Fruit fly (Drosophila melanogaster) whole organism, embryonic: ENCODE results near the gene CG5498.

Experiments
- Blimp-1 ChIP-seq: fragments of 200-800 bp; sonication (Bioruptor generic); optimal IDR thresholded peaks from 3 replicates; lab custom pipeline; 2018; ENCODE audit warnings: missing biosample characterization, missing genetic modification characterization, mild to moderate bottlenecking, moderate library complexity, missing genetic modification reagents
- CG11560 ChIP-seq: fragments of 200-800 bp; sonication (Bioruptor generic); IDR thresholded peaks from 3 replicates; pipeline ENCODE4 v1.3.6; 2022; ENCODE audit warnings: missing biosample characterization, missing genetic modification characterization
- CG13775 ChIP-seq: fragments of 200-800 bp; sonication (Bioruptor generic); optimal IDR thresholded peaks from 3 replicates; lab custom pipeline; 2017; ENCODE audit warnings: missing biosample characterization, mild to moderate bottlenecking, missing genetic modification characterization
- CG14014 ChIP-seq: fragments of 200-800 bp; sonication (Bioruptor generic); IDR thresholded peaks from 2 replicates; pipeline ENCODE4 v1.3.6; 2022; ENCODE audit warnings: missing biosample characterization, missing genetic modification characterization
- CG2678 ChIP-seq: fragments of 200-800 bp; sonication (Bioruptor generic); optimal IDR thresholded peaks from 3 replicates; lab custom pipeline; 2019; ENCODE audit warnings: missing biosample characterization, mild to moderate bottlenecking, missing genetic modification characterization, moderate library complexity
- CG2889 ChIP-seq: fragments of 200-800 bp; sonication (Bioruptor generic); IDR thresholded peaks from 3 replicates; pipeline ENCODE4 v1.3.6; 2022; ENCODE audit warnings: missing biosample characterization, missing genetic modification characterization
- CG30431 ChIP-seq: fragments of 200-800 bp; sonication (Bioruptor generic); optimal IDR thresholded peaks from 2 replicates; lab custom pipeline; 2017; ENCODE audit warnings: missing biosample characterization, missing genetic modification characterization
- CG32767 ChIP-seq: fragments of 200-800 bp; sonication (Bioruptor generic); IDR thresholded peaks from 2 replicates; pipeline ENCODE4 v1.3.6; 2022; ENCODE audit warnings: missing biosample characterization, missing genetic modification characterization
- CG4404 ChIP-seq: fragments of 200-800 bp; sonication (Bioruptor generic); IDR thresholded peaks from 2 replicates; pipeline ENCODE4 v1.3.6; 2022; ENCODE audit warnings: missing biosample characterization, missing genetic modification characterization
- CG4424 ChIP-seq: fragments of 200-800 bp; sonication (Bioruptor generic); optimal IDR thresholded peaks from 3 replicates; lab custom pipeline; 2016; ENCODE audit warnings: missing biosample characterization, missing genetic modification characterization
- CG6683 ChIP-seq: fragments of 200-800 bp; sonication (Bioruptor generic); optimal IDR thresholded peaks from 2 replicates; lab custom pipeline; 2017; ENCODE audit warnings: missing biosample characterization, mild to moderate bottlenecking, missing genetic modification characterization, missing genetic modification reagents
- CG7839 ChIP-seq: fragments of 200-800 bp; sonication (Bioruptor generic); optimal IDR thresholded peaks from 3 replicates; lab custom pipeline; 2018; ENCODE audit warnings: missing biosample characterization, mild to moderate bottlenecking, missing genetic modification characterization, moderate library complexity
- CG8089 ChIP-seq: fragments of 200-800 bp; sonication (Bioruptor generic); optimal IDR thresholded peaks from 3 replicates; lab custom pipeline; 2016; ENCODE audit warnings: missing biosample characterization, missing genetic modification characterization
- CTCF ChIP-seq: fragments of 200-800 bp; sonication (Bioruptor generic); optimal IDR thresholded peaks from 2 replicates; lab custom pipeline; 2017; ENCODE audit warnings: missing biosample characterization, mild to moderate bottlenecking, missing genetic modification characterization, moderate library complexity
- Chrac-16 ChIP-seq: fragments of 200-800 bp; sonication (Bioruptor generic); optimal IDR thresholded peaks from 3 replicates; lab custom pipeline; 2016; ENCODE audit warnings: missing biosample characterization, missing genetic modification characterization
- CoRest ChIP-seq: fragments of 200-800 bp; sonication (Bioruptor generic); optimal IDR thresholded peaks from 3 replicates; lab custom pipeline; 2018; ENCODE audit warnings: missing biosample characterization, mild to moderate bottlenecking, missing genetic modification characterization, moderate library complexity
- D ChIP-seq, 2 experiments: fragments of 200-800 bp in 1 of 2; fragments of >200 bp in 1 of 2; sonication (Bioruptor generic) in 1 of 2; optimal IDR thresholded peaks; 2 replicates in 1 of 2; 3 replicates in 1 of 2; lab custom pipeline; 2017; ENCODE audit warnings: mild to moderate bottlenecking in 1 of 2, missing biosample characterization in 1 of 2, missing genetic modification characterization in 1 of 2, missing genetic modification reagents in 1 of 2
- Deaf1 ChIP-seq: fragments of 200-800 bp; optimal IDR thresholded peaks from 3 replicates; lab custom pipeline; 2019; ENCODE audit warnings: missing biosample characterization, mild to moderate bottlenecking, missing genetic modification characterization, moderate library complexity
- Dll ChIP-seq: fragments of 200-800 bp; sonication (Bioruptor generic); IDR thresholded peaks from 4 replicates; pipeline ENCODE4 v1.3.6; 2022; ENCODE audit warnings: missing biosample characterization, missing genetic modification characterization; ENCODE audit not compliant: partially characterized antibody
- Elba2 ChIP-seq: fragments of 200-800 bp; sonication (Bioruptor generic); optimal IDR thresholded peaks from 3 replicates; lab custom pipeline; 2016; ENCODE audit warnings: missing biosample characterization, missing genetic modification characterization
- HLHmδ ChIP-seq: fragments of 200-800 bp; sonication (Bioruptor generic); optimal IDR thresholded peaks from 2 replicates; lab custom pipeline; 2018; ENCODE audit warnings: missing biosample characterization, mild to moderate bottlenecking, missing genetic modification characterization, moderate library complexity
- Max ChIP-seq: fragments of 200-800 bp; sonication (Bioruptor generic); optimal IDR thresholded peaks from 2 replicates; lab custom pipeline; 2016; ENCODE audit warnings: missing biosample characterization, mild to moderate bottlenecking, missing genetic modification characterization
- Meics ChIP-seq: fragments of 200-800 bp; sonication (Bioruptor generic); optimal IDR thresholded peaks from 2 replicates; lab custom pipeline; 2017; ENCODE audit warnings: missing biosample characterization, mild to moderate bottlenecking, missing genetic modification characterization
- Ravus ChIP-seq: fragments of 200-800 bp; sonication (Bioruptor generic); IDR thresholded peaks from 2 replicates; pipeline ENCODE4 v1.3.6; 2022; ENCODE audit warnings: missing biosample characterization, missing genetic modification characterization
- Rfx ChIP-seq: fragments of 200-800 bp; sonication (Bioruptor generic); IDR thresholded peaks from 2 replicates; pipeline ENCODE4 v1.3.6; 2022; ENCODE audit warnings: missing biosample characterization, missing genetic modification characterization
- Vsx1 ChIP-seq: fragments of 200-800 bp; sonication (Bioruptor generic); optimal IDR thresholded peaks from 2 replicates; lab custom pipeline; 2017; ENCODE audit warnings: missing biosample characterization, mild to moderate bottlenecking, missing genetic modification characterization, missing genetic modification reagents
- bab2 ChIP-seq: fragments of 200-800 bp; sonication (Bioruptor generic); optimal IDR thresholded peaks from 2 replicates; lab custom pipeline; 2016; ENCODE audit warnings: missing biosample characterization, missing genetic modification characterization
- caup ChIP-seq: fragments of 200-800 bp; sonication (Bioruptor generic); optimal IDR thresholded peaks from 3 replicates; lab custom pipeline; 2017; ENCODE audit warnings: missing biosample characterization, mild to moderate bottlenecking, missing genetic modification characterization, moderate library complexity; ENCODE audit not compliant: severe bottlenecking
- chif ChIP-seq, 2 experiments: fragments of 200-800 bp; sonication (Bioruptor generic); optimal IDR thresholded peaks; 3 replicates each; lab custom pipeline; 2016; ENCODE audit warnings: missing biosample characterization in 2 of 2, missing genetic modification characterization in 2 of 2
- da ChIP-seq: fragments of 200-800 bp; sonication (Bioruptor generic); optimal IDR thresholded peaks from 2 replicates; lab custom pipeline; 2016; ENCODE audit warnings: missing biosample characterization, missing genetic modification characterization
- fd3F ChIP-seq: fragments of 200-800 bp; sonication (Bioruptor generic); optimal IDR thresholded peaks from 2 replicates; lab custom pipeline; 2018; ENCODE audit warnings: missing biosample characterization, mild to moderate bottlenecking, missing genetic modification characterization, moderate library complexity
- fd64A ChIP-seq: fragments of 200-800 bp; sonication (Bioruptor generic); optimal IDR thresholded peaks from 3 replicates; lab custom pipeline; 2018; ENCODE audit warnings: missing biosample characterization, mild to moderate bottlenecking, missing genetic modification characterization
- fu2 ChIP-seq: fragments of 200-800 bp; sonication (Bioruptor generic); optimal IDR thresholded peaks from 2 replicates; lab custom pipeline; 2016; ENCODE audit warnings: missing biosample characterization, missing genetic modification characterization
- grau ChIP-seq: fragments of 200-800 bp; optimal IDR thresholded peaks from 3 replicates; lab custom pipeline; 2019; ENCODE audit warnings: missing biosample characterization, mild to moderate bottlenecking, missing genetic modification characterization, moderate library complexity
- hbn ChIP-seq: fragments of 200-800 bp; sonication (Bioruptor generic); IDR thresholded peaks from 2 replicates; pipeline ENCODE4 v1.3.6; 2022; ENCODE audit warnings: missing biosample characterization, missing genetic modification characterization; ENCODE audit not compliant: partially characterized antibody
- jigr1 ChIP-seq: fragments of 200-800 bp; sonication (Bioruptor generic); IDR thresholded peaks from 3 replicates; pipeline ENCODE4 v1.3.6; 2022; ENCODE audit warnings: missing biosample characterization, missing genetic modification characterization
- knrl ChIP-seq: fragments of 200-800 bp; sonication (Bioruptor generic); IDR thresholded peaks from 3 replicates; pipeline ENCODE4 v1.3.6; 2022; ENCODE audit warnings: missing biosample characterization, missing genetic modification characterization; ENCODE audit not compliant: partially characterized antibody
- lov ChIP-seq, 2 experiments: fragments of 200-800 bp in 1 of 2; fragments of >200 bp in 1 of 2; sonication (Bioruptor generic) in 1 of 2; IDR thresholded peaks in 1 of 2; optimal IDR thresholded peaks in 1 of 2; 2 replicates in 1 of 2; 3 replicates in 1 of 2; pipeline versions ENCODE4 v1.3.6 to Lab custom; 2017 to 2022; ENCODE audit warnings: missing biosample characterization in 1 of 2, missing genetic modification characterization in 1 of 2
- luna ChIP-seq: fragments of 200-800 bp; sonication (Bioruptor generic); optimal IDR thresholded peaks from 2 replicates; lab custom pipeline; 2016; ENCODE audit warnings: missing biosample characterization, missing genetic modification characterization
- pros ChIP-seq: fragments of 200-800 bp; sonication (Bioruptor generic); optimal IDR thresholded peaks from 3 replicates; lab custom pipeline; 2019; ENCODE audit warnings: missing biosample characterization, mild to moderate bottlenecking, missing genetic modification characterization, moderate library complexity
- psq ChIP-seq: fragments of 200-800 bp; sonication (Bioruptor generic); optimal IDR thresholded peaks from 2 replicates; lab custom pipeline; 2017; ENCODE audit warnings: missing biosample characterization, missing genetic modification characterization
- ranshi ChIP-seq: fragments of 200-800 bp; sonication (Bioruptor generic); IDR thresholded peaks from 2 replicates; pipeline ENCODE4 v1.3.6; 2022; ENCODE audit warnings: missing biosample characterization, missing genetic modification characterization
- sima ChIP-seq: fragments of 200-800 bp; sonication (Bioruptor generic); optimal IDR thresholded peaks from 2 replicates; lab custom pipeline; 2016; ENCODE audit warnings: missing biosample characterization, missing genetic modification characterization
- slou ChIP-seq: fragments of 200-800 bp; sonication (Bioruptor generic); optimal IDR thresholded peaks from 3 replicates; lab custom pipeline; 2016; ENCODE audit warnings: missing biosample characterization, missing genetic modification characterization
- sqz ChIP-seq: fragments of 200-800 bp; sonication (Bioruptor generic); optimal IDR thresholded peaks from 3 replicates; lab custom pipeline; 2018; ENCODE audit warnings: missing biosample characterization, mild to moderate bottlenecking, missing genetic modification characterization
- tin ChIP-seq: fragments of 200-800 bp; sonication (Bioruptor generic); optimal IDR thresholded peaks from 3 replicates; lab custom pipeline; 2016; ENCODE audit warnings: missing biosample characterization, missing genetic modification characterization
- tup ChIP-seq: fragments of 200-800 bp; sonication (Bioruptor generic); optimal IDR thresholded peaks from 2 replicates; lab custom pipeline; 2016; ENCODE audit warnings: missing biosample characterization, mild to moderate bottlenecking, missing genetic modification characterization, moderate library complexity
- wek ChIP-seq: fragments of 200-800 bp; sonication (Bioruptor generic); optimal IDR thresholded peaks from 3 replicates; lab custom pipeline; 2018; ENCODE audit warnings: missing biosample characterization, mild to moderate bottlenecking, missing genetic modification characterization, moderate library complexity
- z ChIP-seq: fragments of 200-800 bp; sonication (Bioruptor generic); IDR thresholded peaks from 3 replicates; pipeline ENCODE4 v1.3.6; 2022; ENCODE audit warnings: missing biosample characterization, missing genetic modification characterization

The CG5498 gene

DNA sequence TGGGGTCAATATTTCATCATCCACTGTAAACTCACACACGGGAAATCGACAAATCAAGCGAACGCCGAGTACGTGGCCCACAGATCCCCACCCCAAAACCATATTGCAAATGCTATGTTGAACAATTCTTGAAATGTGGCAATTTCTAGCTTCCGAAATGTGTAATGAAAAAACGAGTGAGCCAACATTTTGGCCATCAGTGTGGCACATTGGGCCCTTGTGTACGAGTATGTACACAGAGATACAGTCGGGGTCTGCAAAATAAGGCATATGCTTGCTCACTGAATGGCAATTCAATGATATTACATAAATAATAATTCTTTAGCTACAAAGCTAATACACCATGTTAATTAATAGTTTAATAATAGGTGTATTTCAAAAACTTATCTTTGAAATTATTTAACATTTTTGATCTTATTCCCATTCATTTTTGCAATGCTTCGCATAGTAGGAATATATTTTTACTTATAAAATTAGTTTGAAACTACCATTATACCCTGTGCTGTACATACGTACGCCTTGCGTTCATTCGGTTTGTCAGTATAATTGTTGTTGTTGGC lies 15.7 kb upstream of the CG5498 start (continued):
- TF ChIP-seq jigr1 (GFP tag; lab: Robert Waterston, UW) = peak; percentile 58; the same call in 1 of the 3 replicates
- TF ChIP-seq da (GFP tag; lab: Kevin White, UChicago) = peak; percentile 56
- TF ChIP-seq CG30431 (GFP tag; lab: Kevin White, UChicago) = peak; percentile 78
- peak; percentile 76 for TF ChIP-seq sqz
- TF ChIP-seq pros (GFP tag; lab: Kevin White, UChicago) = no peak
- TF ChIP-seq tup = peak; percentile 56
- peak; percentile 87 for TF ChIP-seq CG13775 (GFP tag; lab: Kevin White, UChicago)
- peak; percentile 33 for TF ChIP-seq CTCF (GFP tag; lab: Kevin White, UChicago)
- TF ChIP-seq slou (GFP tag; lab: Kevin White, UChicago) = peak; percentile 82
- peak; percentile 70 for TF ChIP-seq CG6683 (GFP tag; lab: Kevin White, UChicago)
- peak; percentile 49 for TF ChIP-seq sima (GFP tag; lab: Kevin White, UChicago)
- TF ChIP-seq CG2889 (GFP tag; lab: Robert Waterston, UW) = peak; percentile 60; the same call in 1 of the 3 replicates
- TF ChIP-seq Dll (GFP tag; lab: Robert Waterston, UW) = no peak
- TF ChIP-seq wek (GFP tag; lab: Kevin White, UChicago) = peak; percentile 26
- peak; percentile 92 for TF ChIP-seq Rfx (GFP tag; lab: Robert Waterston, UW)
- TF ChIP-seq grau (tag; lab: Kevin White, UChicago) = peak; percentile 92
- peak; percentile 77 for TF ChIP-seq CG32767 (GFP tag; lab: Robert Waterston, UW)
- TF ChIP-seq knrl = peak; percentile 14; the same call in 1 of the 3 replicates
- TF ChIP-seq CG14014 = peak; percentile 85
- TF ChIP-seq luna (GFP tag; lab: Kevin White, UChicago) = peak; percentile 52
- TF ChIP-seq HLHmδ = no peak
- TF ChIP-seq Blimp-1 (GFP tag; lab: Kevin White, UChicago) = peak; percentile 81
- TF ChIP-seq Vsx1 = peak; percentile 68
- TF ChIP-seq z = no peak
- TF ChIP-seq Chrac-16 = peak; percentile 84
- peak; percentile 70 for TF ChIP-seq psq (GFP tag; lab: Kevin White, UChicago)
- peak; percentile 85 for TF ChIP-seq fd3F (GFP tag; lab: Kevin White, UChicago)
- TF ChIP-seq CoRest (tag; lab: Kevin White, UChicago) = peak; percentile 94
- TF ChIP-seq Deaf1 (tag; lab: Kevin White, UChicago) = peak; percentile 73
- peak; percentile 27 for TF ChIP-seq Elba2 (GFP tag; lab: Kevin White, UChicago)
- peak; percentile 62 for TF ChIP-seq fd64A
- TF ChIP-seq CG4404 = peak; percentile 67
- peak; percentile 95 for TF ChIP-seq CG2678 (tag; lab: Kevin White, UChicago)
- TF ChIP-seq lov (optimal IDR thresholded peaks at IDR 0.05; lab: Kevin White, UChicago) = no peak
- no peak for TF ChIP-seq lov (GFP tag; IDR thresholded peaks at IDR 0.05; lab: Robert Waterston, UW)
- TF ChIP-seq caup (GFP tag; lab: Kevin White, UChicago) = peak; percentile 85
- peak; percentile 74 for TF ChIP-seq CG11560 (tag; lab: Robert Waterston, UW)
- TF ChIP-seq fu2 (GFP tag; lab: Kevin White, UChicago) = peak; percentile 71
- TF ChIP-seq D (optimal IDR thresholded peaks at IDR 0.05; lab: Kevin White, UChicago) = no peak
- TF ChIP-seq D (GFP tag; optimal IDR thresholded peaks at IDR 0.05; lab: Kevin White, UChicago) = peak; percentile 81
- peak; percentile 20 for TF ChIP-seq Ravus
- TF ChIP-seq chif (GFP tag; optimal IDR thresholded peaks at IDR 0.05; lab: Kevin White, UChicago) = peak; percentile 36 to 66
- TF ChIP-seq ranshi = peak; percentile 73
- TF ChIP-seq CG7839 (tag; lab: Kevin White, UChicago) = peak; percentile 92
- TF ChIP-seq hbn (GFP tag; lab: Robert Waterston, UW) = no peak
- TF ChIP-seq Meics = peak; percentile 89
- peak; percentile 86 for TF ChIP-seq Max (GFP tag; lab: Kevin White, UChicago)
- peak; percentile 67 for TF ChIP-seq CG8089 (GFP tag; lab: Kevin White, UChicago)
- peak; percentile 82 for TF ChIP-seq tin (GFP tag; lab: Kevin White, UChicago)
- peak; percentile 80 for TF ChIP-seq bab2 (GFP tag; lab: Kevin White, UChicago)
- TF ChIP-seq CG4424 (GFP tag; lab: Kevin White, UChicago) = peak; percentile 87
